Fruit fly (Drosophila melanogaster) whole organism, embryonic: ENCODE data around the gene Dora.

Experiments used
- ATbp ChIP-seq: fragments of 200-800 bp; sonication (Bioruptor generic); optimal IDR thresholded peaks from 2 replicates; lab custom pipeline; 2017; ENCODE audit warnings: missing biosample characterization, mild to moderate bottlenecking, missing genetic modification characterization, missing genetic modification reagents
- Ada2b ChIP-seq: fragments of 200-800 bp; sonication (Bioruptor generic); IDR thresholded peaks from 2 replicates; pipeline ENCODE4 v1.3.6; 2022; ENCODE audit warnings: missing biosample characterization, missing genetic modification characterization
- Aef1 ChIP-seq: fragments of 200-800 bp; sonication (Bioruptor generic); IDR thresholded peaks from 3 replicates; pipeline ENCODE4 v1.3.6; 2022; ENCODE audit warnings: missing biosample characterization, missing genetic modification characterization
- Antp ChIP-seq: fragments of 200-800 bp; sonication (Bioruptor generic); optimal IDR thresholded peaks from 3 replicates; lab custom pipeline; 2016; ENCODE audit warnings: missing biosample characterization, missing genetic modification characterization
- Asciz ChIP-seq: fragments of 200-800 bp; sonication (Bioruptor generic); optimal IDR thresholded peaks from 2 replicates; lab custom pipeline; 2017; ENCODE audit warnings: missing biosample characterization, mild to moderate bottlenecking, missing genetic modification characterization, missing genetic modification reagents
- Atf-2 ChIP-seq: fragments of 200-800 bp; sonication (Bioruptor generic); optimal IDR thresholded peaks from 2 replicates; lab custom pipeline; 2016; ENCODE audit warnings: missing biosample characterization, missing genetic modification characterization
- Bgb ChIP-seq: fragments of 200-800 bp; sonication (Bioruptor generic); IDR thresholded peaks from 2 replicates; pipeline ENCODE4 v1.3.6; 2022; ENCODE audit warnings: missing biosample characterization, missing genetic modification characterization; ENCODE audit not compliant: partially characterized antibody
- CG1024 ChIP-seq: fragments of 200-800 bp; sonication (Bioruptor generic); IDR thresholded peaks from 2 replicates; pipeline ENCODE4 v1.3.6; 2022; ENCODE audit warnings: missing biosample characterization, missing genetic modification characterization
- CG11093 ChIP-seq: fragments of 200-800 bp; sonication (Bioruptor generic); IDR thresholded peaks from 3 replicates; pipeline ENCODE4 v1.3.6; 2022; ENCODE audit warnings: missing biosample characterization, missing genetic modification characterization
- CG12155 ChIP-seq: fragments of 200-800 bp; sonication (Bioruptor generic); optimal IDR thresholded peaks from 3 replicates; lab custom pipeline; 2016; ENCODE audit warnings: missing biosample characterization, missing genetic modification characterization
- CG12391 ChIP-seq: fragments of 200-800 bp; sonication (Bioruptor generic); optimal IDR thresholded peaks from 3 replicates; lab custom pipeline; 2018; ENCODE audit warnings: missing biosample characterization, mild to moderate bottlenecking, missing genetic modification characterization, moderate library complexity
- CG17328 ChIP-seq: fragments of 200-800 bp; sonication (Bioruptor generic); IDR thresholded peaks from 2 replicates; pipeline ENCODE4 v1.3.6; 2022; ENCODE audit warnings: missing biosample characterization, missing genetic modification characterization
- CG17359 ChIP-seq: fragments of 200-800 bp; sonication (Bioruptor generic); optimal IDR thresholded peaks from 3 replicates; lab custom pipeline; 2018; ENCODE audit warnings: missing biosample characterization, mild to moderate bottlenecking, missing genetic modification characterization, moderate library complexity
- CG17385 ChIP-seq: fragments of 200-800 bp; sonication (Bioruptor generic); optimal IDR thresholded peaks from 3 replicates; lab custom pipeline; 2018; ENCODE audit warnings: missing biosample characterization, mild to moderate bottlenecking, missing genetic modification characterization
- CG18262 ChIP-seq: fragments of 200-800 bp; optimal IDR thresholded peaks from 3 replicates; lab custom pipeline; 2019; ENCODE audit warnings: missing biosample characterization, mild to moderate bottlenecking, missing genetic modification characterization, moderate library complexity
- CG18476 ChIP-seq: fragments of 200-800 bp; sonication (Bioruptor generic); optimal IDR thresholded peaks from 2 replicates; lab custom pipeline; 2016; ENCODE audit warnings: missing biosample characterization, mild to moderate bottlenecking, missing genetic modification characterization
- CG4360 ChIP-seq: fragments of 200-800 bp; sonication (Bioruptor generic); IDR thresholded peaks from 2 replicates; pipeline ENCODE4 v1.3.6; 2022; ENCODE audit warnings: missing biosample characterization, missing genetic modification characterization
- CG4820 ChIP-seq: fragments of 200-800 bp; sonication (Bioruptor generic); optimal IDR thresholded peaks from 3 replicates; lab custom pipeline; 2016; ENCODE audit warnings: missing biosample characterization, missing genetic modification characterization
- CG5245 ChIP-seq: fragments of 200-800 bp; sonication (Bioruptor generic); optimal IDR thresholded peaks from 3 replicates; lab custom pipeline; 2016; ENCODE audit warnings: missing biosample characterization, missing genetic modification characterization
- CG7357 ChIP-seq: fragments of 200-800 bp; sonication (Bioruptor generic); IDR thresholded peaks from 3 replicates; pipeline ENCODE4 v1.3.6; 2022; ENCODE audit warnings: missing biosample characterization, missing genetic modification characterization
- CG7372 ChIP-seq: fragments of 200-800 bp; sonication (Bioruptor generic); IDR thresholded peaks from 2 replicates; pipeline ENCODE4 v1.3.6; 2022; ENCODE audit warnings: missing biosample characterization, missing genetic modification characterization
- CG8944 ChIP-seq: fragments of 200-800 bp; sonication (Bioruptor generic); optimal IDR thresholded peaks from 3 replicates; lab custom pipeline; 2016; ENCODE audit warnings: missing biosample characterization, missing genetic modification characterization
- CG9609 ChIP-seq: fragments of 200-800 bp; sonication (Bioruptor generic); optimal IDR thresholded peaks from 3 replicates; lab custom pipeline; 2016; ENCODE audit warnings: missing biosample characterization, missing genetic modification characterization
- Dip3 ChIP-seq: fragments of 200-800 bp; sonication (Bioruptor generic); optimal IDR thresholded peaks from 3 replicates; lab custom pipeline; 2016; ENCODE audit warnings: missing biosample characterization, missing genetic modification characterization
- Hand ChIP-seq: fragments of 200-800 bp; sonication (Bioruptor generic); optimal IDR thresholded peaks from 2 replicates; lab custom pipeline; 2017; ENCODE audit warnings: mild to moderate bottlenecking, missing biosample characterization, missing genetic modification reagents, missing genetic modification characterization
- Hmx ChIP-seq: fragments of 200-800 bp; sonication (Bioruptor generic); optimal IDR thresholded peaks from 2 replicates; lab custom pipeline; 2016; ENCODE audit warnings: missing biosample characterization, missing genetic modification characterization
- Hr3 ChIP-seq: fragments of 200-800 bp; sonication (Bioruptor generic); optimal IDR thresholded peaks from 3 replicates; lab custom pipeline; 2016; ENCODE audit warnings: missing biosample characterization, missing genetic modification characterization
- Hr51 ChIP-seq, 2 experiments: fragments of 200-800 bp; sonication (Bioruptor generic); optimal IDR thresholded peaks; 2 replicates in 1 of 2; 3 replicates in 1 of 2; lab custom pipeline; 2016 to 2018; ENCODE audit warnings: missing biosample characterization in 2 of 2, missing genetic modification characterization in 2 of 2, mild to moderate bottlenecking in 1 of 2, moderate library complexity in 1 of 2
- Mrtf ChIP-seq: fragments of 200-800 bp; sonication (Bioruptor generic); IDR thresholded peaks from 3 replicates; pipeline ENCODE4 v1.3.6; 2022; ENCODE audit warnings: missing biosample characterization, missing genetic modification characterization
- NfI ChIP-seq: fragments of 200-800 bp; sonication (Bioruptor generic); optimal IDR thresholded peaks from 3 replicates; lab custom pipeline; 2018; ENCODE audit warnings: missing biosample characterization, mild to moderate bottlenecking, missing genetic modification characterization, moderate library complexity
- Optix ChIP-seq: fragments of 200-800 bp; sonication (Bioruptor generic); IDR thresholded peaks from 3 replicates; pipeline ENCODE4 v1.3.6; 2022; ENCODE audit warnings: missing biosample characterization, missing genetic modification characterization
- Tbp ChIP-seq: fragments of >200 bp; optimal IDR thresholded peaks from 2 replicates; lab custom pipeline; 2018; ENCODE audit warnings: missing biosample characterization, missing genetic modification characterization
- ap ChIP-seq: fragments of 200-800 bp; sonication (Bioruptor generic); IDR thresholded peaks from 2 replicates; pipeline ENCODE4 v1.3.6; 2022; ENCODE audit warnings: missing biosample characterization, missing genetic modification characterization
- br ChIP-seq: fragments of >200 bp; optimal IDR thresholded peaks from 2 replicates; lab custom pipeline; 2017
- chinmo ChIP-seq: fragments of 200-800 bp; sonication (Bioruptor generic); IDR thresholded peaks from 4 replicates; pipeline ENCODE4 v1.3.6; 2022; ENCODE audit warnings: missing biosample characterization, missing genetic modification characterization; ENCODE audit not compliant: partially characterized antibody
- ci ChIP-seq: fragments of 200-800 bp; sonication (Bioruptor generic); IDR thresholded peaks from 3 replicates; pipeline ENCODE4 v1.3.6; 2022; ENCODE audit warnings: missing biosample characterization, missing genetic modification characterization
- dmrt11E ChIP-seq: fragments of 200-800 bp; sonication (Bioruptor generic); optimal IDR thresholded peaks from 3 replicates; lab custom pipeline; 2018; ENCODE audit warnings: missing biosample characterization, mild to moderate bottlenecking, missing genetic modification characterization, moderate library complexity
- ems ChIP-seq: fragments of 200-800 bp; sonication (Bioruptor generic); optimal IDR thresholded peaks from 3 replicates; lab custom pipeline; 2016; ENCODE audit warnings: missing biosample characterization, missing genetic modification characterization
- esg ChIP-seq: fragments of 200-800 bp; sonication (Bioruptor generic); conservative IDR thresholded peaks from 2 replicates; pipeline ENCODE4 v1.3.6; 2022; ENCODE audit warnings: missing biosample characterization, missing genetic modification characterization
- gce ChIP-seq: fragments of 200-800 bp; sonication (Bioruptor generic); IDR thresholded peaks from 3 replicates; pipeline ENCODE4 v1.3.6; 2022; ENCODE audit warnings: missing biosample characterization, missing genetic modification characterization
- gro ChIP-seq: fragments of 200-800 bp; sonication (Bioruptor generic); optimal IDR thresholded peaks from 2 replicates; lab custom pipeline; 2016; ENCODE audit warnings: missing biosample characterization, missing genetic modification characterization
- ken ChIP-seq: fragments of 200-800 bp; sonication (Bioruptor generic); IDR thresholded peaks from 3 replicates; pipeline ENCODE4 v1.3.6; 2022; ENCODE audit warnings: missing biosample characterization, missing genetic modification characterization
- klu ChIP-seq: fragments of 200-800 bp; sonication (Bioruptor generic); IDR thresholded peaks from 2 replicates; pipeline ENCODE4 v1.3.6; 2022; ENCODE audit warnings: missing biosample characterization, missing genetic modification characterization
- lmd ChIP-seq: fragments of 200-800 bp; sonication (Bioruptor generic); IDR thresholded peaks from 2 replicates; pipeline ENCODE4 v1.3.6; 2022; ENCODE audit warnings: missing biosample characterization, missing genetic modification characterization
- onecut ChIP-seq: fragments of 200-800 bp; sonication (Bioruptor generic); IDR thresholded peaks from 2 replicates; pipeline ENCODE4 v1.3.6; 2022; ENCODE audit warnings: missing biosample characterization, missing genetic modification characterization
- pum ChIP-seq: fragments of 200-800 bp; sonication (Bioruptor generic); optimal IDR thresholded peaks from 2 replicates; lab custom pipeline; 2016; ENCODE audit warnings: missing biosample characterization, missing genetic modification characterization
- sr ChIP-seq: fragments of 200-800 bp; sonication (Bioruptor generic); IDR thresholded peaks from 3 replicates; pipeline ENCODE4 v1.3.6; 2022; ENCODE audit warnings: missing biosample characterization, missing genetic modification characterization
- stc ChIP-seq: fragments of 200-800 bp; sonication (Bioruptor generic); IDR thresholded peaks from 2 replicates; pipeline ENCODE4 v1.3.6; 2022; ENCODE audit warnings: missing biosample characterization, missing genetic modification characterization
- tgo ChIP-seq: fragments of 200-800 bp; sonication (Bioruptor generic); IDR thresholded peaks from 3 replicates; pipeline ENCODE4 v1.3.6; 2022; ENCODE audit warnings: missing biosample characterization, missing genetic modification characterization
- tin ChIP-seq: fragments of 200-800 bp; sonication (Bioruptor generic); optimal IDR thresholded peaks from 3 replicates; lab custom pipeline; 2016; ENCODE audit warnings: missing biosample characterization, missing genetic modification characterization
- twi ChIP-seq: fragments of 200-800 bp; optimal IDR thresholded peaks from 2 replicates; lab custom pipeline; 2019; ENCODE audit warnings: missing biosample characterization, mild to moderate bottlenecking, missing genetic modification characterization, moderate library complexity
- zen2 ChIP-seq: fragments of 200-800 bp; sonication (Bioruptor generic); IDR thresholded peaks from 3 replicates; pipeline ENCODE4 v1.3.6; 2022; ENCODE audit warnings: missing biosample characterization, missing genetic modification characterization; ENCODE audit not compliant: partially characterized antibody

Dora gene

DNA sequence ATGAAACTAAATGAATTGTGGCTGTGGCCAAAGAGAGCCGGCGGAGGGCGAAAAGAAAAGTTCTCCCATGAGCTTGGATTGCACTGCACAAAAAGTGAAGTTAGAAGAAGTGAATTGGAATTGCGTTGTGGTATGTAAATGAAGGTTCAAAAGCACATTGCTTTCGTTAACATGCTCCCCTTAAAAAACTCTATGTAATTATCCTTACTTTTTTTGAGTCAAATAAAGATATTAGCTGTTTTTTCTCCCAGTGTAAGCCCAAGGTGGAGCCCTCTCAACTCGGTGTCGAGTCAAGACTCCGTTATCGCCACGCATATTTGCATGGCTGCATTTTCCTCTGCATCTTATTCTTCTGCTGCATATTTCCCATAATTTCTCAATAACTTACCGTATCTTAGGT, 59.8 kb downstream of the Dora start (continued):
- TF ChIP-seq Hand (GFP tag; lab: Kevin White, UChicago) (no peak), twi (tag; lab: Kevin White, UChicago) (peak; percentile 20), onecut (peak; percentile 17; the same call in 1 of the 2 replicates), Hr51 (GFP tag; optimal IDR thresholded peaks at IDR 0.05; lab: Kevin White, UChicago) (peak in 1 of 2 experiments; percentile 41), lmd (GFP tag; lab: Robert Waterston, UW) (peak; percentile 46; the same call in 1 of the 2 replicates), CG9609 (GFP tag; lab: Kevin White, UChicago) (peak; percentile 40), ems (peak; percentile 29), CG5245 (GFP tag; lab: Kevin White, UChicago) (peak; percentile 56), esg (GFP tag; lab: Robert Waterston, UW) (peak; percentile 43), Optix (GFP tag; lab: Robert Waterston, UW) (peak; percentile 49; the same call in 2 of the 3 replicates), ap (peak; percentile 25; the same call in 1 of the 2 replicates), Ada2b (GFP tag; lab: Robert Waterston, UW) (peak; percentile 60), br (no peak), CG11093 (GFP tag; lab: Robert Waterston, UW) (peak; percentile 48; the same call in 1 of the 3 replicates), Atf-2 (GFP tag; lab: Kevin White, UChicago) (peak; percentile 35), CG18476 (GFP tag; lab: Kevin White, UChicago) (peak; percentile 42), ci (GFP tag; lab: Robert Waterston, UW) (peak; percentile 86), tgo (GFP tag; lab: Robert Waterston, UW) (peak; percentile 57; the same call in 2 of the 3 replicates), CG18262 (tag; lab: Kevin White, UChicago) (peak; percentile 68), CG17385 (GFP tag; lab: Kevin White, UChicago) (peak; percentile 31), gro (GFP tag; lab: Kevin White, UChicago) (no peak), Hr3 (GFP tag; lab: Kevin White, UChicago) (peak; percentile 40), CG1024 (peak; percentile 65), Antp (peak; percentile 27), NfI (GFP tag; lab: Kevin White, UChicago) (peak; percentile 6), CG4360 (GFP tag; lab: Robert Waterston, UW) (0 out of 2 replicates have a peak, but pooled peaks have one; percentile 30), Asciz (peak; percentile 10), tin (GFP tag; lab: Kevin White, UChicago) (peak; percentile 64), klu (GFP tag; lab: Robert Waterston, UW) (no peak), CG12155 (GFP tag; lab: Kevin White, UChicago) (no peak), sr (GFP tag; lab: Robert Waterston, UW) (no peak), Aef1 (GFP tag; lab: Robert Waterston, UW) (peak; percentile 36; the same call in 2 of the 3 replicates), CG8944 (GFP tag; lab: Kevin White, UChicago) (peak; percentile 44), CG7357 (GFP tag; lab: Robert Waterston, UW) (peak; percentile 49; the same call in 1 of the 3 replicates), zen2 (GFP tag; lab: Robert Waterston, UW) (no peak), Hmx (no peak), CG17359 (tag; lab: Kevin White, UChicago) (peak; percentile 51), Mrtf (GFP tag; lab: Robert Waterston, UW) (peak; percentile 41; the same call in 1 of the 3 replicates), CG7372 (GFP tag; lab: Robert Waterston, UW) (0 out of 2 replicates have a peak, but pooled peaks have one; percentile 10), dmrt11E (peak; percentile 68), ATbp (GFP tag; lab: Kevin White, UChicago) (peak; percentile 44), CG4820 (GFP tag; lab: Kevin White, UChicago) (peak; percentile 68), CG17328 (peak; percentile 82), Bgb (no peak), CG12391 (tag; lab: Kevin White, UChicago) (peak; percentile 55), stc (GFP tag; lab: Robert Waterston, UW) (peak; percentile 37), chinmo (no peak), gce (GFP tag; lab: Robert Waterston, UW) (peak; percentile 50; the same call in 1 of the 3 replicates), Tbp (GFP tag; lab: Kevin White, UChicago) (no peak), ken (GFP tag; lab: Robert Waterston, UW) (peak; percentile 75; the same call in 2 of the 3 replicates), Dip3 (GFP tag; lab: Kevin White, UChicago) (no peak), pum (peak; percentile 50)
